Worm (Caenorhabditis elegans) whole organism, L3 larva: Measurements from ENCODE around the gene M7.8.
A peak's percentile ranks its signal among the peaks of the same experiment; 100 is the strongest.

Source experiments
- ZK546.5 ChIP-seq: sonication (generic microtip); optimal IDR thresholded peaks from 2 replicates; lab custom pipeline; 2017; ENCODE audit warnings: missing biosample characterization, missing genetic modification characterization
- daf-12 ChIP-seq: fragments of 150-350 bp; optimal IDR thresholded peaks from 2 replicates; lab custom pipeline; 2014; ENCODE audit warnings: missing biosample characterization, missing genetic modification reagents, missing genetic modification characterization
- egl-27 ChIP-seq: sonication (generic microtip); optimal IDR thresholded peaks from 4 replicates; lab custom pipeline; 2017; ENCODE audit warnings: missing biosample characterization, missing genetic modification reagents, missing genetic modification characterization
- elt-3 ChIP-seq, 3 experiments: fragments of 150-350 bp in 1 of 3; sonication (generic microtip) in 2 of 3; optimal IDR thresholded peaks; 2 replicates in 2 of 3; 4 replicates in 1 of 3; lab custom pipeline; 2014 to 2017; ENCODE audit warnings: missing biosample characterization in 3 of 3, missing genetic modification characterization in 3 of 3
- fkh-2 ChIP-seq: fragments of 150-350 bp; optimal IDR thresholded peaks from 2 replicates; lab custom pipeline; 2014; ENCODE audit warnings: missing biosample characterization, missing genetic modification reagents, missing genetic modification characterization
- hmg-11 ChIP-seq: sonication (generic microtip); optimal IDR thresholded peaks from 2 replicates; lab custom pipeline; 2016; ENCODE audit warnings: missing genetic modification characterization, missing compliant biosample characterization
- lin-15B ChIP-seq: fragments of 150-350 bp; optimal IDR thresholded peaks from 2 replicates; lab custom pipeline; 2014; ENCODE audit warnings: missing biosample characterization, missing genetic modification characterization
- nhr-23 ChIP-seq: fragments of 150-350 bp; optimal IDR thresholded peaks from 2 replicates; lab custom pipeline; 2014; ENCODE audit warnings: missing biosample characterization, missing genetic modification reagents, missing genetic modification characterization
- nhr-25 ChIP-seq: sonication (generic microtip); optimal IDR thresholded peaks from 2 replicates; lab custom pipeline; 2017; ENCODE audit warnings: missing biosample characterization, missing genetic modification characterization
- pqm-1 ChIP-seq: fragments of 150-350 bp; optimal IDR thresholded peaks from 2 replicates; lab custom pipeline; 2017; ENCODE audit warnings: missing biosample characterization, missing genetic modification characterization, inconsistent platforms
- skn-1 ChIP-seq: fragments of 150-350 bp; optimal IDR thresholded peaks from 2 replicates; lab custom pipeline; 2014; ENCODE audit warnings: missing biosample characterization, missing genetic modification characterization
- zag-1 ChIP-seq: fragments of 150-350 bp; optimal IDR thresholded peaks from 2 replicates; lab custom pipeline; 2014; ENCODE audit warnings: missing biosample characterization, missing genetic modification characterization
- ztf-11 ChIP-seq: fragments of 150-350 bp; optimal IDR thresholded peaks from 2 replicates; lab custom pipeline; 2014; ENCODE audit warnings: missing biosample characterization, missing genetic modification characterization
- ztf-4 ChIP-seq: fragments of 150-350 bp; optimal IDR thresholded peaks from 2 replicates; lab custom pipeline; 2014; ENCODE audit warnings: missing biosample characterization, missing genetic modification characterization

DNA sequence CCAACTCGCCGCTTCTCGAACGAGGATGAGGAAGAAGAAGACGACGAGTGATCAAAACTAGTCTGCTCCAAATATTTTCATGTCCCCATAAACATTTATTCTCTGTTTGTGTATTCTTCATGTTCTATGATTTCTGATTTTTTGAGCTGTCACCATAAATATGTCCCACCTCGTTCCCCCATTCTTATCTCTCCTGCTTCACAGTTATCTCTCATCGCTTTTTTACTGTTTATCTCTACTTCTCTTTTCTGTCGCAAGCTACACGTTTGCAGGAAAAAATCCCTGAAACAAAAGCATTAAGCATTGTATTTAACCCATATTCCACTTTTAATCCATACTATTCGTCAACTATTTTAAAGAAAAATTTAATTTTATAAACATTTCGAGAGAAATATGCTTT is 35.9 kb upstream of the M7.8 start:
- no peak for TF ChIP-seq ztf-11 (tag; lab: Kevin White, UChicago)
- TF ChIP-seq fkh-2 (tag; lab: Kevin White, UChicago), result no peak
- TF ChIP-seq zag-1 (tag; lab: Kevin White, UChicago), result no peak
- TF ChIP-seq egl-27 (tag; lab: Kevin White, UChicago), result no peak
- no peak for TF ChIP-seq ZK546.5 (tag; lab: Kevin White, UChicago)
- no peak for TF ChIP-seq nhr-25 (tag; lab: Kevin White, UChicago)
- no peak for TF ChIP-seq lin-15B
- TF ChIP-seq skn-1, result no peak
- peak; percentile 11 for TF ChIP-seq pqm-1 (tag; lab: Kevin White, UChicago)
- TF ChIP-seq hmg-11, result no peak
- TF ChIP-seq daf-12, result no peak
- no peak for TF ChIP-seq nhr-23
- no peak for TF ChIP-seq ztf-4 (tag; lab: Kevin White, UChicago)
- TF ChIP-seq elt-3 (tag; optimal IDR thresholded peaks at IDR 0.05; lab: Kevin White, UChicago), result no peak
